Fruit fly (Drosophila melanogaster): Measurements from ENCODE around the gene Tdrd3.

Tdrd3 gene

dm6 chr3L:14756724-14757463 lies 29.7 kb upstream of the Tdrd3 start (continued):
- TF ChIP-seq lab (GFP tag; optimal IDR thresholded peaks at IDR 0.05) (peak; percentile 94), h (optimal IDR thresholded peaks at IDR 0.05) (no peak), B-H2 (GFP tag; optimal IDR thresholded peaks at IDR 0.05) (peak; percentile 76), bab2 (GFP tag; optimal IDR thresholded peaks at IDR 0.05) (peak; percentile 92), bcd (GFP tag; optimal IDR thresholded peaks at IDR 0.05) (peak; percentile 92), otp (GFP tag; IDR thresholded peaks at IDR 0.05) (peak; percentile 86), CG6689 (GFP tag; IDR thresholded peaks at IDR 0.05) (peak; percentile 87), CG17385 (GFP tag; optimal IDR thresholded peaks at IDR 0.05) (peak; percentile 97), Max (GFP tag; optimal IDR thresholded peaks at IDR 0.05) (peak; percentile 38), NFAT (GFP tag; IDR thresholded peaks at IDR 0.05) (peak; percentile 94), CG4360 (GFP tag; IDR thresholded peaks at IDR 0.05) (peak; percentile 79), jigr1 (GFP tag; IDR thresholded peaks at IDR 0.05) (peak; percentile 76), Lhr (GFP tag; optimal IDR thresholded peaks at IDR 0.05) (no peak), NK7.1 (GFP tag; optimal IDR thresholded peaks at IDR 0.05) (peak; percentile 84), CG18262 (tag; optimal IDR thresholded peaks at IDR 0.05) (peak; percentile 78), CG9817 (tag; optimal IDR thresholded peaks at IDR 0.05) (peak; percentile 84), CG17359 (tag; optimal IDR thresholded peaks at IDR 0.05) (peak; percentile 88), oc (tag; optimal IDR thresholded peaks at IDR 0.05) (peak; percentile 82), Bgb (GFP tag; IDR thresholded peaks at IDR 0.05; ENCODE audit: partially characterized antibody) (no peak; the same call in 1 of the 2 replicates), unc-4 (GFP tag; IDR thresholded peaks at IDR 0.05; ENCODE audit: partially characterized antibody) (no peak), CG10209 (GFP tag; optimal IDR thresholded peaks at IDR 0.05) (peak; percentile 85), Side (GFP tag; optimal IDR thresholded peaks at IDR 0.05) (peak; percentile 82), gce (GFP tag; IDR thresholded peaks at IDR 0.05) (peak; percentile 85; the same call in 2 of the 3 replicates), disco-r (GFP tag; optimal IDR thresholded peaks at IDR 0.05) (peak; percentile 76), CG11093 (GFP tag; IDR thresholded peaks at IDR 0.05) (peak; percentile 85; the same call in 2 of the 3 replicates), CG9215 (GFP tag; IDR thresholded peaks at IDR 0.05) (peak; percentile 87), CG11504 (tag; optimal IDR thresholded peaks at IDR 0.05) (peak; percentile 85), cas (GFP tag; IDR thresholded peaks at IDR 0.05) (peak; percentile 80), gcm (GFP tag; optimal IDR thresholded peaks at IDR 0.05) (peak; percentile 51), Atf-2 (GFP tag; optimal IDR thresholded peaks at IDR 0.05) (peak; percentile 81), CG4282 (GFP tag; optimal IDR thresholded peaks at IDR 0.05) (peak; percentile 88), NC2β (GFP tag; optimal IDR thresholded peaks at IDR 0.05) (peak; percentile 67), Eip74EF (GFP tag; optimal IDR thresholded peaks at IDR 0.05) (peak in 1 of 2 experiments; percentile 72), CG12769 (tag; optimal IDR thresholded peaks at IDR 0.05) (peak; percentile 97), pum (GFP tag; optimal IDR thresholded peaks at IDR 0.05) (peak; percentile 89), zfh2 (GFP tag; optimal IDR thresholded peaks at IDR 0.05) (peak; percentile 94), CG1647 (GFP tag; optimal IDR thresholded peaks at IDR 0.05) (peak; percentile 79), HLH54F (GFP tag; optimal IDR thresholded peaks at IDR 0.05) (peak; percentile 91), HLHmδ (GFP tag; optimal IDR thresholded peaks at IDR 0.05) (peak; percentile 52), CG4854 (GFP tag; optimal IDR thresholded peaks at IDR 0.05) (peak; percentile 73), ato (GFP tag; IDR thresholded peaks at IDR 0.05; ENCODE audit: partially characterized antibody) (no peak), mirr (GFP tag; optimal IDR thresholded peaks at IDR 0.05) (peak; percentile 71), zf30C (GFP tag; optimal IDR thresholded peaks at IDR 0.05) (peak; percentile 20), gfzf (GFP tag; optimal IDR thresholded peaks at IDR 0.05) (no peak), CG6854 (GFP tag; optimal IDR thresholded peaks at IDR 0.05) (peak; percentile 78), sob (GFP tag; IDR thresholded peaks at IDR 0.05) (peak; percentile 90), br (optimal IDR thresholded peaks at IDR 0.05) (no peak), CG10147 (GFP tag; optimal IDR thresholded peaks at IDR 0.05) (peak; percentile 72), Bteb2 (GFP tag; optimal IDR thresholded peaks at IDR 0.05) (peak; percentile 84)
